Fruit fly (Drosophila melanogaster) whole organism, wandering third instar larva: ENCODE data around the gene Or83a.

ENCODE experiments used
- Abd-B ChIP-seq: fragments of >200 bp; optimal IDR thresholded peaks from 2 replicates; lab custom pipeline; 2017; ENCODE audit warnings: missing biosample characterization, missing genetic modification characterization
- CG32264 ChIP-seq: fragments of 200-800 bp; sonication (Bioruptor generic); optimal IDR thresholded peaks from 2 replicates; lab custom pipeline; 2016; ENCODE audit warnings: missing biosample characterization, missing genetic modification characterization
- CrebA ChIP-seq: fragments of 200-800 bp; sonication (Bioruptor generic); optimal IDR thresholded peaks from 2 replicates; lab custom pipeline; 2016; ENCODE audit warnings: missing biosample characterization, mild to moderate bottlenecking, missing genetic modification characterization, borderline replicate concordance
- Dfd ChIP-seq: fragments of >200 bp; optimal IDR thresholded peaks from 2 replicates; lab custom pipeline; 2017; ENCODE audit warnings: missing biosample characterization, missing genetic modification characterization
- HLH106 ChIP-seq: fragments of 200-800 bp; optimal IDR thresholded peaks from 3 replicates; lab custom pipeline; 2019; ENCODE audit warnings: missing biosample characterization, mild to moderate bottlenecking, missing genetic modification characterization, moderate library complexity
- Hr83 ChIP-seq: fragments of 200-300 bp; sonication (Bioruptor generic); optimal IDR thresholded peaks from 2 replicates; lab custom pipeline; 2016; ENCODE audit warnings: missing biosample characterization, mild to moderate bottlenecking, missing genetic modification characterization, moderate library complexity; ENCODE audit not compliant: poor library complexity, severe bottlenecking
- Mio ChIP-seq: sonication (Bioruptor generic); optimal IDR thresholded peaks from 2 replicates; lab custom pipeline; 2016; ENCODE audit warnings: missing biosample characterization, missing genetic modification characterization
- Myc ChIP-seq: fragments of >200 bp; optimal IDR thresholded peaks from 2 replicates; lab custom pipeline; 2017
- N ChIP-seq: fragments of >200 bp; optimal IDR thresholded peaks from 2 replicates; lab custom pipeline; 2018; ENCODE audit warnings: missing biosample characterization, missing external identifiers, missing genetic modification characterization
- OdsH ChIP-seq: fragments of 200-800 bp; sonication (Bioruptor generic); optimal IDR thresholded peaks from 2 replicates; lab custom pipeline; 2016; ENCODE audit warnings: missing biosample characterization, mild to moderate bottlenecking, missing genetic modification characterization
- Rel ChIP-seq, 2 experiments: fragments of 200-800 bp; sonication (Bioruptor generic) in 1 of 2; optimal IDR thresholded peaks; 2 replicates in 1 of 2; 3 replicates in 1 of 2; lab custom pipeline; 2016 to 2019; ENCODE audit warnings: mild to moderate bottlenecking in 2 of 2, missing biosample characterization in 2 of 2, missing genetic modification characterization in 2 of 2, moderate library complexity in 1 of 2
- Sp1 ChIP-seq: fragments of 200-800 bp; sonication (Bioruptor generic); optimal IDR thresholded peaks from 3 replicates; lab custom pipeline; 2019; ENCODE audit warnings: missing biosample characterization, mild to moderate bottlenecking, missing genetic modification characterization, moderate library complexity
- Vsx2 ChIP-seq: fragments of 200-300, 225-300 bp; sonication (Bioruptor generic); optimal IDR thresholded peaks from 2 replicates; lab custom pipeline; 2018; ENCODE audit warnings: missing biosample characterization, missing genetic modification characterization; ENCODE audit not compliant: partially characterized antibody
- br ChIP-seq: fragments of 200-800 bp; sonication (Bioruptor generic); optimal IDR thresholded peaks from 2 replicates; lab custom pipeline; 2016; ENCODE audit warnings: missing biosample characterization, missing genetic modification characterization
- dl ChIP-seq, 2 experiments: fragments of 175-275, 200-275 bp in 1 of 2; fragments of 200-275 bp in 1 of 2; sonication (Bioruptor generic); optimal IDR thresholded peaks; lab custom pipeline; 2018; ENCODE audit warnings: mild to moderate bottlenecking in 2 of 2, missing biosample characterization in 2 of 2, missing genetic modification characterization in 2 of 2, moderate library complexity in 2 of 2; ENCODE audit not compliant: partially characterized antibody in 2 of 2, insufficient read depth in 1 of 2
- dsf ChIP-seq: sonication (Bioruptor generic); optimal IDR thresholded peaks from 2 replicates; lab custom pipeline; 2016; ENCODE audit warnings: missing biosample characterization, missing genetic modification characterization, borderline replicate concordance
- ey ChIP-seq: fragments of 200-800 bp; sonication (Bioruptor generic); optimal IDR thresholded peaks from 2 replicates; lab custom pipeline; 2016; ENCODE audit warnings: missing biosample characterization, missing genetic modification characterization
- foxo ChIP-seq, 2 experiments: fragments of 200-800 bp; sonication (Bioruptor generic); optimal IDR thresholded peaks; 2 replicates in 1 of 2; 3 replicates in 1 of 2; lab custom pipeline; 2016 to 2017; ENCODE audit warnings: missing biosample characterization in 2 of 2, missing genetic modification characterization in 2 of 2
- fru ChIP-seq: fragments of 200-800 bp; sonication (Bioruptor generic); optimal IDR thresholded peaks from 3 replicates; lab custom pipeline; 2016; ENCODE audit warnings: missing biosample characterization, mild to moderate bottlenecking, missing genetic modification characterization
- h ChIP-seq: fragments of 200-800 bp; sonication (Bioruptor generic); optimal IDR thresholded peaks from 3 replicates; lab custom pipeline; 2016; ENCODE audit warnings: missing biosample characterization, mild to moderate bottlenecking, missing genetic modification characterization
- jim ChIP-seq: fragments of 175-275, 200-325 bp; sonication (Bioruptor generic); optimal IDR thresholded peaks from 2 replicates; lab custom pipeline; 2016; ENCODE audit warnings: missing biosample characterization, mild to moderate bottlenecking, missing genetic modification characterization
- lola ChIP-seq: fragments of >200 bp; optimal IDR thresholded peaks from 2 replicates; lab custom pipeline; 2017; ENCODE audit warnings: missing biosample characterization, missing genetic modification characterization
- pan ChIP-seq: fragments of >200 bp; optimal IDR thresholded peaks from 2 replicates; lab custom pipeline; 2017
- psq ChIP-seq: fragments of 200-800 bp; sonication (Bioruptor generic); optimal IDR thresholded peaks from 3 replicates; lab custom pipeline; 2017; ENCODE audit warnings: missing biosample characterization, mild to moderate bottlenecking, missing genetic modification characterization, moderate library complexity
- rgr ChIP-seq: fragments of 200-800 bp; sonication (Bioruptor generic); optimal IDR thresholded peaks from 3 replicates; lab custom pipeline; 2016; ENCODE audit warnings: missing biosample characterization, mild to moderate bottlenecking, missing genetic modification characterization
- sv ChIP-seq: fragments of 200-800 bp; sonication (Bioruptor generic); optimal IDR thresholded peaks from 3 replicates; lab custom pipeline; 2016; ENCODE audit warnings: missing biosample characterization, missing genetic modification characterization
- woc ChIP-seq: sonication (Bioruptor generic); optimal IDR thresholded peaks from 2 replicates; lab custom pipeline; 2016; ENCODE audit warnings: missing biosample characterization, mild to moderate bottlenecking, missing genetic modification characterization

The Or83a gene

dm6 chr3R:5354373-5355134, 44.4 kb downstream of the Or83a start, which contains the start of the genes CG11999 and CG1161:
TSS of gene CG11999 (minus strand) at chr3R:5354747.
TSS of gene CG1161 (plus strand) at chr3R:5355092.
- TF ChIP-seq sv (GFP tag; lab: Kevin White, UChicago) (no peak), N (GFP tag; lab: Kevin White, UChicago) (no peak), lola (GFP tag; lab: Kevin White, UChicago) (no peak), dsf (no peak), jim (GFP tag; lab: Kevin White, UChicago) (no peak), OdsH (peak; percentile 12), fru (GFP tag; lab: Kevin White, UChicago) (peak; percentile 11), pan (no peak), HLH106 (tag; lab: Kevin White, UChicago) (no peak), rgr (GFP tag; lab: Kevin White, UChicago) (peak; percentile 16), Dfd (GFP tag; lab: Kevin White, UChicago) (no peak), Rel (GFP tag; optimal IDR thresholded peaks at IDR 0.05; lab: Kevin White, UChicago) (no peak), Rel (tag; optimal IDR thresholded peaks at IDR 0.05; lab: Kevin White, UChicago) (peak; percentile 77), Vsx2 (GFP tag; lab: Kevin White, UChicago) (peak; percentile 69), h (GFP tag; lab: Kevin White, UChicago) (peak; percentile 6), foxo (GFP tag; optimal IDR thresholded peaks at IDR 0.05; lab: Kevin White, UChicago) (peak in 1 of 2 experiments; percentile 33), woc (GFP tag; lab: Kevin White, UChicago) (peak; percentile 49)

- TF ChIP-seq CG32264 (GFP tag; lab: Kevin White, UChicago) = no peak
- TF ChIP-seq jim (GFP tag; lab: Kevin White, UChicago) = no peak
- no peak for TF ChIP-seq br (GFP tag; lab: Kevin White, UChicago)
- no peak for TF ChIP-seq Sp1 (GFP tag; lab: Kevin White, UChicago)
- no peak for TF ChIP-seq Vsx2 (GFP tag; lab: Kevin White, UChicago)
- no peak for TF ChIP-seq ey (GFP tag; lab: Kevin White, UChicago)
- no peak for TF ChIP-seq woc (GFP tag; lab: Kevin White, UChicago)
- TF ChIP-seq rgr (GFP tag; lab: Kevin White, UChicago) = no peak
- no peak for TF ChIP-seq psq (GFP tag; lab: Kevin White, UChicago)
- no peak for TF ChIP-seq CrebA (GFP tag; lab: Kevin White, UChicago)
- TF ChIP-seq Rel (GFP tag; optimal IDR thresholded peaks at IDR 0.05; lab: Kevin White, UChicago) = no peak
- TF ChIP-seq Rel (tag; optimal IDR thresholded peaks at IDR 0.05; lab: Kevin White, UChicago) = no peak
- no peak for TF ChIP-seq Myc (lab: Kevin White, UChicago)
- no peak for TF ChIP-seq fru (GFP tag; lab: Kevin White, UChicago)
- no peak for TF ChIP-seq dsf
- TF ChIP-seq Mio (GFP tag; lab: Kevin White, UChicago) = no peak
- no peak for TF ChIP-seq Hr83 (GFP tag; lab: Kevin White, UChicago)
- no peak for TF ChIP-seq lola (GFP tag; lab: Kevin White, UChicago)
- TF ChIP-seq dl (GFP tag; optimal IDR thresholded peaks at IDR 0.05; lab: Kevin White, UChicago; ENCODE audit: insufficient read depth in 1 of 2, partially characterized antibody in 2 of 2) = no peak
- no peak for TF ChIP-seq Abd-B (GFP tag; lab: Kevin White, UChicago)
- no peak for TF ChIP-seq sv (GFP tag; lab: Kevin White, UChicago)
These were observed 48.5 kb downstream of the Or83a start, which contains the start of gene mtd for dm6 chr3R:5350393-5350972. TSS of gene mtd (minus strand) at chr3R:5350443.
